Worm (Caenorhabditis elegans) whole organism, L2 larva: Measurements from ENCODE around the gene C42D4.13.

Experiments used
- C34F6.9 ChIP-seq: fragments of 150-350 bp; optimal IDR thresholded peaks from 2 replicates; lab custom pipeline; 2014; ENCODE audit warnings: missing biosample characterization, missing genetic modification characterization
- R02D3.7 ChIP-seq: fragments of 150-350 bp; optimal IDR thresholded peaks from 2 replicates; lab custom pipeline; 2014; ENCODE audit warnings: missing biosample characterization, missing genetic modification characterization
- ama-1 ChIP-seq: fragments of 150-350 bp; optimal IDR thresholded peaks from 2 replicates; lab custom pipeline; 2018; ENCODE audit warnings: inconsistent platforms
- ceh-16 ChIP-seq: fragments of 150-350 bp; optimal IDR thresholded peaks from 2 replicates; lab custom pipeline; 2014; ENCODE audit warnings: missing biosample characterization, missing genetic modification characterization
- elt-1 ChIP-seq: fragments of 150-350 bp; optimal IDR thresholded peaks from 2 replicates; lab custom pipeline; 2014; ENCODE audit warnings: missing biosample characterization, missing genetic modification characterization
- elt-3 ChIP-seq: sonication (generic microtip); optimal IDR thresholded peaks from 2 replicates; lab custom pipeline; 2017; ENCODE audit warnings: missing biosample characterization, missing genetic modification characterization
- lin-39 ChIP-seq: fragments of 150-350 bp; optimal IDR thresholded peaks from 2 replicates; lab custom pipeline; 2014; ENCODE audit warnings: missing biosample characterization, missing genetic modification reagents, missing genetic modification characterization
- mdl-1 ChIP-seq, 2 experiments: fragments of 150-350 bp in 1 of 2; sonication (generic microtip) in 1 of 2; optimal IDR thresholded peaks; 2 replicates each; lab custom pipeline; 2017; ENCODE audit warnings: missing biosample characterization in 2 of 2, missing genetic modification characterization in 2 of 2
- nhr-12 ChIP-seq: fragments of 150-350 bp; optimal IDR thresholded peaks from 2 replicates; lab custom pipeline; 2014; ENCODE audit warnings: missing biosample characterization, missing genetic modification characterization
- nhr-237 ChIP-seq: fragments of 150-350 bp; optimal IDR thresholded peaks from 2 replicates; lab custom pipeline; 2014; ENCODE audit warnings: missing biosample characterization, missing genetic modification characterization
- unc-39 ChIP-seq: fragments of 150-350 bp; optimal IDR thresholded peaks from 2 replicates; lab custom pipeline; 2014; ENCODE audit warnings: missing biosample characterization, missing genetic modification characterization
- unc-55 ChIP-seq: fragments of 150-350 bp; sonication (generic microtip); optimal IDR thresholded peaks from 3 replicates; lab custom pipeline; 2014; ENCODE audit warnings: missing biosample characterization, missing genetic modification reagents, missing genetic modification characterization
- unc-62 ChIP-seq: fragments of 150-350 bp; optimal IDR thresholded peaks from 2 replicates; lab custom pipeline; 2014; ENCODE audit warnings: missing biosample characterization, missing genetic modification reagents, missing genetic modification characterization
- ztf-1 ChIP-seq: fragments of 200-800 bp; sonication (Bioruptor generic); conservative IDR thresholded peaks from 2 replicates; pipeline ENCODE4 v1.3.6; 2022; ENCODE audit warnings: missing genetic modification characterization, missing compliant biosample characterization

DNA sequence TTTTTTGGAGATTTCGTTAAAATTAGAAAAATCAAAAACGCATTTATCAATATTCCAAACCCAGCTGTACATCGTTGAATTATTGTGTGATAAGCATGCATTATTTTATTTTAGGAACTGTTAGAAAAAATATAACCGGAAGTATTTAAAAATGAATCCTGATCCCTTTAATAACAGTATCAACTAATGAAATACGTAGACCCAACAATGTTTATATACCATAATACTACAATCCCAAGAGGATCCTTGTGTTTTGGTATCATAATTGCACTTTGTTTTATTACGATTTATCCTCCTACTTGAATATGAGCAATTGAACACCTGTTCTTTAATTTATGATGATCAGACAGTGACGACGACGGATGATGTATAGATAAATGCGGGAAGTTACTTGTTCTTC is 1.2 kb downstream of the C42D4.13 start, which contains the start of gene str-249:
- TF ChIP-seq unc-62 (GFP tag; lab: Kevin White, UChicago) = no peak
- TF ChIP-seq ztf-1 (GFP tag; lab: Robert Waterston, UW) = no peak
- no peak for TF ChIP-seq lin-39 (tag; lab: Kevin White, UChicago)
- no peak for TF ChIP-seq C34F6.9
- no peak for TF ChIP-seq nhr-237 (tag; lab: Kevin White, UChicago)
- no peak for TF ChIP-seq nhr-12 (tag; lab: Kevin White, UChicago)
- no peak for TF ChIP-seq elt-1 (tag; lab: Kevin White, UChicago)
- TF ChIP-seq elt-3 (tag; lab: Kevin White, UChicago) = no peak
- no peak for TF ChIP-seq unc-39 (tag; lab: Kevin White, UChicago)
- TF ChIP-seq unc-55 (GFP tag; lab: Kevin White, UChicago) = no peak
- no peak for TF ChIP-seq R02D3.7 (tag; lab: Kevin White, UChicago)
- TF ChIP-seq ceh-16 = no peak
- no peak for TF ChIP-seq mdl-1 (tag; optimal IDR thresholded peaks at IDR 0.05; lab: Kevin White, UChicago)
- TF ChIP-seq ama-1 (lab: Kevin White, UChicago) = no peak
